Worm (Caenorhabditis elegans) whole organism, young adult: ENCODE measurements around the gene twk-35.
A peak's percentile ranks its signal among the peaks of the same experiment; 100 is the strongest.

ENCODE experiments used
- B0336.3 ChIP-seq: fragments of 200-800 bp; sonication (Bioruptor generic); IDR thresholded peaks from 2 replicates; pipeline ENCODE4 v1.3.6; 2022; ENCODE audit warnings: missing genetic modification characterization, missing compliant biosample characterization
- C17E4.6 ChIP-seq: fragments of 200-800 bp; sonication (Bioruptor generic); IDR thresholded peaks from 2 replicates; pipeline ENCODE4 v1.3.6; 2022; ENCODE audit warnings: missing genetic modification reagents, missing genetic modification characterization, missing compliant biosample characterization
- F22D6.2 ChIP-seq: sonication (generic microtip); optimal IDR thresholded peaks from 2 replicates; lab custom pipeline; 2016; ENCODE audit warnings: mild to moderate bottlenecking, missing genetic modification characterization, missing compliant biosample characterization
- F57A8.1 ChIP-seq: fragments of 200-800 bp; sonication (Bioruptor generic); optimal IDR thresholded peaks from 2 replicates; lab custom pipeline; 2018; ENCODE audit warnings: mild to moderate bottlenecking, missing genetic modification characterization, moderate library complexity, missing compliant biosample characterization
- ZK185.1 ChIP-seq: sonication (generic microtip); optimal IDR thresholded peaks from 2 replicates; lab custom pipeline; 2016; ENCODE audit warnings: mild to moderate bottlenecking, missing genetic modification characterization, missing compliant biosample characterization; ENCODE audit not compliant: poor library complexity, severe bottlenecking
- ama-1 ChIP-seq, 3 experiments: fragments of 150-350 bp in 1 of 3; sonication (generic microtip) in 2 of 3; optimal IDR thresholded peaks; 2 replicates each; lab custom pipeline; 2014 to 2018; ENCODE audit warnings: missing biosample characterization in 2 of 3, missing genetic modification characterization in 2 of 3, missing genetic modification reagents in 2 of 3
- aptf-2 ChIP-seq: fragments of 200-800 bp; sonication (Bioruptor generic); conservative IDR thresholded peaks from 2 replicates; pipeline ENCODE4 v1.3.6; 2022; ENCODE audit warnings: missing genetic modification reagents, missing genetic modification characterization, missing compliant biosample characterization
- atf-7 ChIP-seq: sonication (generic microtip); optimal IDR thresholded peaks from 2 replicates; lab custom pipeline; 2017; ENCODE audit warnings: mild to moderate bottlenecking, missing genetic modification characterization, missing compliant biosample characterization
- attf-5 ChIP-seq: fragments of 200-800 bp; sonication (Bioruptor generic); optimal IDR thresholded peaks from 2 replicates; lab custom pipeline; 2018; ENCODE audit warnings: mild to moderate bottlenecking, missing genetic modification characterization, missing compliant biosample characterization
- ceh-91 ChIP-seq: fragments of 200-800 bp; sonication (Bioruptor generic); IDR thresholded peaks from 2 replicates; pipeline ENCODE4 v1.3.6; 2022; ENCODE audit warnings: missing genetic modification reagents, missing genetic modification characterization, missing compliant biosample characterization
- dox-1 ChIP-seq: fragments of 200-800 bp; sonication (Bioruptor generic); IDR thresholded peaks from 2 replicates; pipeline ENCODE4 v1.3.6; 2022; ENCODE audit warnings: missing genetic modification reagents, missing genetic modification characterization, missing compliant biosample characterization
- efl-1 ChIP-seq: fragments of 150-350 bp; optimal IDR thresholded peaks from 2 replicates; lab custom pipeline; 2014; ENCODE audit warnings: missing biosample characterization, missing genetic modification reagents, missing genetic modification characterization
- egl-18 ChIP-seq: fragments of 200-800 bp; sonication (Bioruptor generic); IDR thresholded peaks from 2 replicates; pipeline ENCODE4 v1.3.6; 2022; ENCODE audit warnings: missing genetic modification reagents, missing genetic modification characterization, missing compliant biosample characterization
- egl-44 ChIP-seq: fragments of 200-800 bp; sonication (Bioruptor generic); IDR thresholded peaks from 2 replicates; pipeline ENCODE4 v1.3.6; 2022; ENCODE audit warnings: missing genetic modification reagents, missing genetic modification characterization, missing compliant biosample characterization
- hrde-1 ChIP-seq: sonication (generic microtip); optimal IDR thresholded peaks from 2 replicates; lab custom pipeline; 2016; ENCODE audit warnings: missing genetic modification characterization, mild to moderate bottlenecking, missing compliant biosample characterization, moderate library complexity, missing genotype, missing genetic modification reagents, borderline replicate concordance
- let-526 ChIP-seq: fragments of 200-800 bp; sonication (Bioruptor generic); IDR thresholded peaks from 2 replicates; pipeline ENCODE4 v1.3.6; 2022; ENCODE audit warnings: missing genetic modification reagents, missing genetic modification characterization, missing compliant biosample characterization
- lin-26 ChIP-seq: fragments of 200-800 bp; sonication (Bioruptor generic); IDR thresholded peaks from 2 replicates; pipeline ENCODE4 v1.3.6; 2022; ENCODE audit warnings: missing genetic modification reagents, missing genetic modification characterization, missing compliant biosample characterization
- lsl-1 ChIP-seq: fragments of 200-800 bp; sonication (Bioruptor generic); optimal IDR thresholded peaks from 2 replicates; lab custom pipeline; 2018; ENCODE audit warnings: mild to moderate bottlenecking, missing genetic modification characterization, moderate library complexity, missing compliant biosample characterization
- madf-10 ChIP-seq: sonication (generic microtip); optimal IDR thresholded peaks from 2 replicates; lab custom pipeline; 2016; ENCODE audit warnings: mild to moderate bottlenecking, missing genetic modification characterization, missing compliant biosample characterization
- madf-8 ChIP-seq: fragments of 200-800 bp; sonication (Bioruptor generic); conservative IDR thresholded peaks from 2 replicates; pipeline ENCODE4 v1.3.6; 2022; ENCODE audit warnings: missing genetic modification reagents, missing genetic modification characterization, missing compliant biosample characterization
- nhr-27 ChIP-seq: fragments of 200-800 bp; sonication (Bioruptor generic); optimal IDR thresholded peaks from 2 replicates; lab custom pipeline; 2018; ENCODE audit warnings: mild to moderate bottlenecking, missing genetic modification characterization, moderate library complexity, missing compliant biosample characterization
- nhr-80 ChIP-seq: sonication (generic microtip); optimal IDR thresholded peaks from 2 replicates; lab custom pipeline; 2016; ENCODE audit warnings: missing genetic modification characterization, missing compliant biosample characterization
- nhr-90 ChIP-seq: sonication (generic microtip); optimal IDR thresholded peaks from 2 replicates; lab custom pipeline; 2016; ENCODE audit warnings: missing genotype, mild to moderate bottlenecking, missing genetic modification characterization, missing compliant biosample characterization
- pbrm-1 ChIP-seq: fragments of 200-800 bp; sonication (Bioruptor generic); IDR thresholded peaks from 2 replicates; pipeline ENCODE4 v1.3.6; 2022; ENCODE audit warnings: missing genetic modification reagents, missing genetic modification characterization, missing compliant biosample characterization
- rcor-1 ChIP-seq: fragments of 200-800 bp; sonication (Bioruptor generic); IDR thresholded peaks from 2 replicates; pipeline ENCODE4 v1.3.6; 2022; ENCODE audit warnings: missing genetic modification reagents, missing genetic modification characterization, missing compliant biosample characterization
- sea-2 ChIP-seq: fragments of 200-800 bp; sonication (Bioruptor generic); IDR thresholded peaks from 2 replicates; pipeline ENCODE4 v1.3.6; 2022; ENCODE audit warnings: missing genetic modification characterization, missing compliant biosample characterization
- snpc-4 ChIP-seq, 5 experiments: fragments of 150-350 bp in 1 of 5; sonication (generic microtip) in 4 of 5; optimal IDR thresholded peaks; 2 replicates each; lab custom pipeline; 2014 to 2018; ENCODE audit warnings: missing genetic modification characterization in 5 of 5, missing biosample characterization in 3 of 5, antibody characterized with exemption in 2 of 5, mild to moderate bottlenecking in 2 of 5, missing compliant biosample characterization in 2 of 5, missing genotype in 2 of 5, moderate library complexity in 2 of 5, missing genetic modification reagents in 1 of 5
- tbp1 ChIP-seq: fragments of 200-800 bp; sonication (Bioruptor generic); optimal IDR thresholded peaks from 2 replicates; lab custom pipeline; 2018; ENCODE audit warnings: mild to moderate bottlenecking, missing genetic modification characterization, missing compliant biosample characterization
- tlf-1 ChIP-seq: fragments of 200-800 bp; sonication (Bioruptor generic); optimal IDR thresholded peaks from 2 replicates; lab custom pipeline; 2018; ENCODE audit warnings: mild to moderate bottlenecking, missing genetic modification characterization, missing compliant biosample characterization
- xnd-1 ChIP-seq: sonication (generic microtip); optimal IDR thresholded peaks from 2 replicates; lab custom pipeline; 2016; ENCODE audit warnings: missing genotype, missing genetic modification reagents, missing genetic modification characterization, missing compliant biosample characterization
- zfh-2 ChIP-seq: fragments of 200-800 bp; sonication (Bioruptor generic); conservative IDR thresholded peaks from 2 replicates; pipeline ENCODE4 v1.3.6; 2022; ENCODE audit warnings: missing genetic modification reagents, missing genetic modification characterization, missing compliant biosample characterization
- ztf-18 ChIP-seq: sonication (generic microtip); optimal IDR thresholded peaks from 2 replicates; lab custom pipeline; 2016; ENCODE audit warnings: missing genotype, mild to moderate bottlenecking, missing genetic modification characterization, missing compliant biosample characterization

Gene twk-35

ce11 chrV:20906977-20907376, 44.2 kb downstream of the twk-35 start:
- TF ChIP-seq madf-8 (GFP tag; lab: Robert Waterston, UW) (no peak), efl-1 (no peak), C17E4.6 (GFP tag; lab: Robert Waterston, UW) (no peak), nhr-27 (tag; lab: Kevin White, UChicago) (no peak), ztf-18 (tag; lab: Kevin White, UChicago) (no peak), let-526 (GFP tag; lab: Robert Waterston, UW) (no peak), egl-18 (no peak), sea-2 (no peak), ZK185.1 (tag; lab: Kevin White, UChicago) (no peak), egl-44 (no peak), tbp1 (no peak), hrde-1 (tag; lab: Kevin White, UChicago) (no peak), madf-10 (no peak)

ce11 chrV:20909761-20910160, 47.0 kb downstream of the twk-35 start:
- TF ChIP-seq madf-10, result no peak
- 0 out of 2 replicates have a peak, but pooled peaks have one; percentile 12 for TF ChIP-seq dox-1
- peak; percentile 90 for TF ChIP-seq nhr-80 (tag; lab: Kevin White, UChicago)
- peak; percentile 2 for TF ChIP-seq atf-7 (tag; lab: Kevin White, UChicago)
- no peak for TF ChIP-seq ztf-18 (tag; lab: Kevin White, UChicago)

ce11 chrV:20910167-20910566, 47.4 kb downstream of the twk-35 start, which contains the start of gene ttll-9:
Gene ttll-9 (plus strand): TSS chrV:20910467.
- TF ChIP-seq efl-1 (no peak), F57A8.1 (GFP tag; lab: Kevin White, UChicago) (no peak), pbrm-1 (no peak), lin-26 (no peak), atf-7 (tag; lab: Kevin White, UChicago) (no peak), nhr-27 (tag; lab: Kevin White, UChicago) (no peak)

ce11 chrV:20915186-20915585, 52.4 kb downstream of the twk-35 start, which contains the start of gene pbo-5:
Gene pbo-5 (plus strand): TSS chrV:20915486.
- TF ChIP-seq lsl-1 (GFP tag; lab: Kevin White, UChicago) (no peak), F22D6.2 (tag; lab: Kevin White, UChicago) (no peak), attf-5 (GFP tag; lab: Kevin White, UChicago) (no peak), tlf-1 (no peak), B0336.3 (no peak), C17E4.6 (GFP tag; lab: Robert Waterston, UW) (no peak), rcor-1 (GFP tag; lab: Robert Waterston, UW) (no peak), aptf-2 (GFP tag; lab: Robert Waterston, UW) (no peak), nhr-90 (tag; lab: Kevin White, UChicago) (no peak), ceh-91 (no peak), tbp1 (no peak), ama-1 (optimal IDR thresholded peaks at IDR 0.05; lab: Kevin White, UChicago) (no peak), ama-1 (GFP tag; optimal IDR thresholded peaks at IDR 0.05; lab: Kevin White, UChicago) (no peak), snpc-4 (GFP tag; optimal IDR thresholded peaks at IDR 0.05; lab: Kevin White, UChicago) (no peak), snpc-4 (tag; optimal IDR thresholded peaks at IDR 0.05; lab: Kevin White, UChicago) (no peak), lin-26 (no peak), madf-10 (no peak), zfh-2 (GFP tag; lab: Robert Waterston, UW) (no peak), xnd-1 (tag; lab: Kevin White, UChicago) (no peak)
